Fruit fly (Drosophila melanogaster): Measurements from ENCODE around the gene CG42857.

CG42857 gene

dm6 chr3R:9808946-9809545, 11.9 kb downstream of the CG42857 start, which contains the start of gene FBXO11 (continued):
- peak; percentile 36; the same call in 1 of the 2 replicates for TF ChIP-seq amos (GFP tag; IDR thresholded peaks at IDR 0.05; ENCODE audit: partially characterized antibody)
- peak; percentile 96 for TF ChIP-seq D (optimal IDR thresholded peaks at IDR 0.05)
- TF ChIP-seq D (GFP tag; optimal IDR thresholded peaks at IDR 0.05), result peak; percentile 61
- peak; percentile 6 for TF ChIP-seq repo (GFP tag; optimal IDR thresholded peaks at IDR 0.05)
- no peak for TF ChIP-seq dimm (GFP tag; IDR thresholded peaks at IDR 0.05)
- peak; percentile 72 for TF ChIP-seq hkb (optimal IDR thresholded peaks at IDR 0.05)
- TF ChIP-seq hkb (GFP tag; IDR thresholded peaks at IDR 0.05), result no peak
- TF ChIP-seq run (tag; optimal IDR thresholded peaks at IDR 0.05), result peak; percentile 47
- TF ChIP-seq vnd (GFP tag; IDR thresholded peaks at IDR 0.05; ENCODE audit: partially characterized antibody), result 0 out of 3 replicates have a peak, but pooled peaks have one; percentile 24
- peak; percentile 83 for TF ChIP-seq Dref (GFP tag; IDR thresholded peaks at IDR 0.05)
- TF ChIP-seq kah (GFP tag; optimal IDR thresholded peaks at IDR 0.05), result peak; percentile 66
- TF ChIP-seq tna (GFP tag; IDR thresholded peaks at IDR 0.05; ENCODE audit: partially characterized antibody), result no peak
- TF ChIP-seq caup (GFP tag; optimal IDR thresholded peaks at IDR 0.05; ENCODE audit: severe bottlenecking), result peak; percentile 15
- no peak for TF ChIP-seq Atf6 (GFP tag; IDR thresholded peaks at IDR 0.05)
- TF ChIP-seq sc (optimal IDR thresholded peaks at IDR 0.05), result no peak
- TF ChIP-seq sc (GFP tag; optimal IDR thresholded peaks at IDR 0.05), result no peak

dm6 chr3R:9800644-9801330, 20.2 kb downstream of the CG42857 start, which contains the start of the genes CG9467 and CG8526:
CG9467 (minus strand) TSS chr3R:9801026.
CG8526 (plus strand) TSS chr3R:9801280.
- peak in 1 of 2 experiments; percentile 37 for TF ChIP-seq insv (GFP tag; optimal IDR thresholded peaks at IDR 0.05)
- no peak for TF ChIP-seq slp2 (GFP tag; optimal IDR thresholded peaks at IDR 0.05)
- peak; percentile 61 for TF ChIP-seq CG6254 (GFP tag; optimal IDR thresholded peaks at IDR 0.05)
- peak; percentile 59 for TF ChIP-seq mam (GFP tag; optimal IDR thresholded peaks at IDR 0.05)
- peak; percentile 35 for TF ChIP-seq Six4 (GFP tag; optimal IDR thresholded peaks at IDR 0.05)
- no peak for TF ChIP-seq CG9609 (GFP tag; optimal IDR thresholded peaks at IDR 0.05)
- no peak for TF ChIP-seq fd64A (GFP tag; optimal IDR thresholded peaks at IDR 0.05)
- no peak for TF ChIP-seq nerfin-2 (GFP tag; IDR thresholded peaks at IDR 0.05; ENCODE audit: partially characterized antibody)
- TF ChIP-seq CG6689 (GFP tag; IDR thresholded peaks at IDR 0.05), result peak; percentile 39; the same call in 1 of the 2 replicates
- TF ChIP-seq chn (GFP tag; optimal IDR thresholded peaks at IDR 0.05), result peak; percentile 44
- no peak for TF ChIP-seq eyg (GFP tag; optimal IDR thresholded peaks at IDR 0.05)
- peak; percentile 71 for TF ChIP-seq dmrt11E (tag; optimal IDR thresholded peaks at IDR 0.05)
- TF ChIP-seq Hr78 (GFP tag; optimal IDR thresholded peaks at IDR 0.05), result no peak
- no peak for TF ChIP-seq nau (GFP tag; optimal IDR thresholded peaks at IDR 0.05)
- no peak for TF ChIP-seq wek (GFP tag; optimal IDR thresholded peaks at IDR 0.05)
- peak; percentile 75 for TF ChIP-seq hbn (GFP tag; IDR thresholded peaks at IDR 0.05; ENCODE audit: partially characterized antibody)
- TF ChIP-seq Hmr (GFP tag; optimal IDR thresholded peaks at IDR 0.05), result peak; percentile 74
- no peak for TF ChIP-seq CG1792 (GFP tag; optimal IDR thresholded peaks at IDR 0.05)
- TF ChIP-seq CG16779 (GFP tag; IDR thresholded peaks at IDR 0.05), result no peak
- peak; percentile 68 for TF ChIP-seq CG4404 (GFP tag; IDR thresholded peaks at IDR 0.05)
- peak; percentile 63 for TF ChIP-seq CG6791 (GFP tag; IDR thresholded peaks at IDR 0.05; ENCODE audit: partially characterized antibody)
- TF ChIP-seq Elba2 (GFP tag; optimal IDR thresholded peaks at IDR 0.05), result no peak
- peak; percentile 38; the same call in 1 of the 2 replicates for TF ChIP-seq E2f1 (GFP tag; IDR thresholded peaks at IDR 0.05)
- TF ChIP-seq sisA (GFP tag; IDR thresholded peaks at IDR 0.05), result peak; percentile 58; the same call in 1 of the 2 replicates
- no peak for TF ChIP-seq NC2α (GFP tag; optimal IDR thresholded peaks at IDR 0.05)
- no peak for TF ChIP-seq sima (GFP tag; optimal IDR thresholded peaks at IDR 0.05)
- no peak for TF ChIP-seq CG11398 (GFP tag; optimal IDR thresholded peaks at IDR 0.05)
- no peak for TF ChIP-seq Hey (tag; optimal IDR thresholded peaks at IDR 0.05)
- TF ChIP-seq CG6654 (GFP tag; optimal IDR thresholded peaks at IDR 0.05), result no peak
- TF ChIP-seq CG13775 (GFP tag; optimal IDR thresholded peaks at IDR 0.05), result peak; percentile 76
- no peak for TF ChIP-seq sqz (GFP tag; optimal IDR thresholded peaks at IDR 0.05)
- no peak for TF ChIP-seq CG8089 (GFP tag; optimal IDR thresholded peaks at IDR 0.05)
- TF ChIP-seq CG13296 (GFP tag; optimal IDR thresholded peaks at IDR 0.05), result no peak

All from whole organism, embryonic.